Worm (Caenorhabditis elegans) whole organism, L4/young adult: Measurements from ENCODE around the gene ssp-32.

Experiments
- W03F9.2 ChIP-seq: fragments of 150-350 bp; optimal IDR thresholded peaks from 2 replicates; lab custom pipeline; 2014; ENCODE audit warnings: missing biosample characterization, missing genetic modification characterization
- dao-5 ChIP-seq: sonication (generic microtip); optimal IDR thresholded peaks from 2 replicates; lab custom pipeline; 2016; ENCODE audit warnings: missing genotype, missing genetic modification characterization, moderate library complexity, missing compliant biosample characterization
- him-1 ChIP-seq: sonication (generic microtip); optimal IDR thresholded peaks from 2 replicates; lab custom pipeline; 2016; ENCODE audit warnings: missing genotype, missing genetic modification reagents, missing genetic modification characterization, missing compliant biosample characterization

- TF ChIP-seq dao-5 (no peak), him-1 (tag; lab: Kevin White, UChicago) (no peak), W03F9.2 (tag; lab: Kevin White, UChicago) (no peak)
Observed at ce11 chrIV:9867915-9868314, 27.3 kb upstream of the ssp-32 start.
